Fruit fly (Drosophila melanogaster) whole organism, adult: ENCODE data around the gene Dip-B.

Experiments
- CG11617 ChIP-seq: fragments of 200-800 bp; sonication (Bioruptor generic); optimal IDR thresholded peaks from 2 replicates; lab custom pipeline; 2017; ENCODE audit warnings: mild to moderate bottlenecking, missing biosample characterization, missing genetic modification reagents, missing genetic modification characterization
- CG12768 ChIP-seq: fragments of 200-800 bp; sonication (Bioruptor generic); optimal IDR thresholded peaks from 2 replicates; lab custom pipeline; 2017; ENCODE audit warnings: missing biosample characterization, missing genetic modification characterization, mild to moderate bottlenecking, moderate library complexity, missing genetic modification reagents
- CG14711 ChIP-seq: fragments of 200-800 bp; sonication (Bioruptor generic); optimal IDR thresholded peaks from 2 replicates; lab custom pipeline; 2018; ENCODE audit warnings: missing biosample characterization, mild to moderate bottlenecking, missing genetic modification characterization, moderate library complexity
- CG1620 ChIP-seq: fragments of 200-800 bp; sonication (Bioruptor generic); optimal IDR thresholded peaks from 2 replicates; lab custom pipeline; 2016; ENCODE audit warnings: missing biosample characterization, missing genetic modification characterization
- CG33017 ChIP-seq: fragments of 200-800 bp; sonication (Bioruptor generic); optimal IDR thresholded peaks from 2 replicates; lab custom pipeline; 2018; ENCODE audit warnings: missing biosample characterization, mild to moderate bottlenecking, missing genetic modification characterization, moderate library complexity
- CG5204 ChIP-seq: fragments of 200-800 bp; sonication (Bioruptor generic); optimal IDR thresholded peaks from 2 replicates; lab custom pipeline; 2016; ENCODE audit warnings: missing biosample characterization, missing genetic modification characterization
- CG7045 ChIP-seq: fragments of 200-800 bp; sonication (Bioruptor generic); optimal IDR thresholded peaks from 2 replicates; lab custom pipeline; 2017; ENCODE audit warnings: missing biosample characterization, mild to moderate bottlenecking, missing genetic modification characterization
- CG7101 ChIP-seq: fragments of 200-800 bp; sonication (Bioruptor generic); optimal IDR thresholded peaks from 2 replicates; lab custom pipeline; 2018; ENCODE audit warnings: missing biosample characterization, mild to moderate bottlenecking, missing genetic modification characterization, moderate library complexity
- Clk ChIP-seq: fragments of 200-800 bp; sonication (Bioruptor generic); optimal IDR thresholded peaks from 2 replicates; lab custom pipeline; 2017; ENCODE audit warnings: missing biosample characterization, missing genetic modification characterization
- Crg-1 ChIP-seq: fragments of 200-800 bp; sonication (Bioruptor generic); optimal IDR thresholded peaks from 2 replicates; lab custom pipeline; 2016; ENCODE audit warnings: missing biosample characterization, missing genetic modification characterization
- Hr96 ChIP-seq: fragments of 200-800 bp; sonication (Bioruptor generic); optimal IDR thresholded peaks from 2 replicates; lab custom pipeline; 2016; ENCODE audit warnings: missing biosample characterization, missing genetic modification characterization
- Mnt ChIP-seq: fragments of 200-800 bp; sonication (Bioruptor generic); optimal IDR thresholded peaks from 2 replicates; lab custom pipeline; 2016; ENCODE audit warnings: missing biosample characterization, mild to moderate bottlenecking, missing genetic modification characterization
- bab1 ChIP-seq: fragments of 200-800 bp; sonication (Bioruptor generic); optimal IDR thresholded peaks from 3 replicates; lab custom pipeline; 2019; ENCODE audit warnings: missing biosample characterization, mild to moderate bottlenecking, missing genetic modification characterization, moderate library complexity
- cic ChIP-seq: fragments of 200-800 bp; sonication (Bioruptor generic); optimal IDR thresholded peaks from 2 replicates; lab custom pipeline; 2017; ENCODE audit warnings: missing biosample characterization, mild to moderate bottlenecking, missing genetic modification characterization, moderate library complexity
- cnc ChIP-seq, 2 experiments: fragments of >200 bp; optimal IDR thresholded peaks; 2 replicates each; lab custom pipeline; 2017
- kay ChIP-seq: fragments of 200-800 bp; sonication (Bioruptor generic); peaks from one replicate; lab custom pipeline; 2016; ENCODE audit warnings: missing biosample characterization, missing genetic modification characterization, borderline replicate concordance
- ovo ChIP-seq: fragments of 200-800 bp; sonication (Bioruptor generic); optimal IDR thresholded peaks from 2 replicates; lab custom pipeline; 2016; ENCODE audit warnings: missing biosample characterization, missing genetic modification characterization
- pad ChIP-seq: fragments of 200-800 bp; sonication (Bioruptor generic); optimal IDR thresholded peaks from 3 replicates; lab custom pipeline; 2017; ENCODE audit warnings: missing biosample characterization, missing genetic modification characterization, mild to moderate bottlenecking, moderate library complexity, missing genetic modification reagents
- tj ChIP-seq: fragments of 200-800 bp; sonication (Bioruptor generic); optimal IDR thresholded peaks from 3 replicates; lab custom pipeline; 2017; ENCODE audit warnings: missing biosample characterization, mild to moderate bottlenecking, missing genetic modification characterization, moderate library complexity
- toe ChIP-seq: fragments of 200-800 bp; sonication (Bioruptor generic); optimal IDR thresholded peaks from 2 replicates; lab custom pipeline; 2016; ENCODE audit warnings: missing biosample characterization, missing genetic modification characterization

Dip-B gene

dm6 chr3R:13788224-13788623, 6.1 kb downstream of the Dip-B start:
- no peak for TF ChIP-seq bab1 (GFP tag; lab: Kevin White, UChicago)
- TF ChIP-seq toe (GFP tag; lab: Kevin White, UChicago): no peak
- TF ChIP-seq CG12768 (GFP tag; lab: Kevin White, UChicago): no peak
- no peak for TF ChIP-seq ovo (GFP tag; lab: Kevin White, UChicago)
- no peak for TF ChIP-seq kay (GFP tag; lab: Kevin White, UChicago)
- TF ChIP-seq Hr96 (GFP tag; lab: Kevin White, UChicago): no peak
- no peak for TF ChIP-seq CG5204 (GFP tag; lab: Kevin White, UChicago)
- TF ChIP-seq cnc (optimal IDR thresholded peaks at IDR 0.05; lab: Kevin White, UChicago): no peak
- no peak for TF ChIP-seq CG1620 (GFP tag; lab: Kevin White, UChicago)

- no peak for TF ChIP-seq CG5204 (GFP tag; lab: Kevin White, UChicago)
- no peak for TF ChIP-seq CG1620 (GFP tag; lab: Kevin White, UChicago)
- TF ChIP-seq kay (GFP tag; lab: Kevin White, UChicago): no peak
- TF ChIP-seq CG33017 (tag; lab: Kevin White, UChicago): no peak
- TF ChIP-seq CG7045 (GFP tag; lab: Kevin White, UChicago): no peak
- TF ChIP-seq CG12768 (GFP tag; lab: Kevin White, UChicago): no peak
- no peak for TF ChIP-seq tj (GFP tag; lab: Kevin White, UChicago)
Observed at dm6 chr3R:13788672-13789071, 6.6 kb downstream of the Dip-B start.

DNA sequence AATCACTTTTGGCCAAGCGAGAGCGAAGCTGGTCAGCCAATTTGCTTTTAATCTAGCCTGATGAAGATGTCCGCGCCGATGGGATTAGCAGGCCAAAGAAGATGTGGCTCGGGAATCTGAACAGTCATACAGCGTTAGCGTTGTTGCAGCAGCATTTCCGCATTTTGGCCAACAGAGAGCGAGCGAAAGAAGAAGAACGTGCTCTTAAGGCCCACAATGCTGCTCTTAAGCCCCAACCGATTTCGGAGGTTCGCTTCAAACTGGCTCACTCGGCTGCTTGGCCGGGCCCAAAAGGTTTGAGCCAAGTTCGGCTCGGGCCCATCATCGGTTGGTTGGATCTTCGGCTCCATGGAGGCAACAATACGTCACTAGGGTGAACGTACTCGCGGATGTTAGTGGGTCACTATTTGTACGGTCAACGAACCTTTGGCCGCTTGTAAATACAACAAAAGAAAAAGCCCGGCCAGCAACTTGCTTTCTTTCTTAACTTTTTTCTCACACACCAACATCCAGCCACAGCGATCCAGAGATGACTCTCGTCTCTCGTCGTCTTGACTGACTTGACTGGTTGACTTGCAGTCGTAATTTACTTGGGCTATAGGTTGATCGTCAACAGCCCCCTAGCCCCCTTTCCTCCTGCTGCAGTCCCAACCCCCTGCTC, 7.7 kb downstream of the Dip-B start:
- no peak for TF ChIP-seq CG14711 (tag; lab: Kevin White, UChicago)
- TF ChIP-seq toe (GFP tag; lab: Kevin White, UChicago): no peak
- TF ChIP-seq CG7045 (GFP tag; lab: Kevin White, UChicago): no peak
- TF ChIP-seq ovo (GFP tag; lab: Kevin White, UChicago): no peak
- no peak for TF ChIP-seq cnc (optimal IDR thresholded peaks at IDR 0.05; lab: Kevin White, UChicago)
- no peak for TF ChIP-seq CG5204 (GFP tag; lab: Kevin White, UChicago)
- no peak for TF ChIP-seq Hr96 (GFP tag; lab: Kevin White, UChicago)
- no peak for TF ChIP-seq CG7101 (tag; lab: Kevin White, UChicago)
- no peak for TF ChIP-seq tj (GFP tag; lab: Kevin White, UChicago)
- no peak for TF ChIP-seq CG11617 (GFP tag; lab: Kevin White, UChicago)
- no peak for TF ChIP-seq bab1 (GFP tag; lab: Kevin White, UChicago)
- TF ChIP-seq Crg-1: no peak
- TF ChIP-seq Clk: no peak
- TF ChIP-seq pad: no peak

DNA sequence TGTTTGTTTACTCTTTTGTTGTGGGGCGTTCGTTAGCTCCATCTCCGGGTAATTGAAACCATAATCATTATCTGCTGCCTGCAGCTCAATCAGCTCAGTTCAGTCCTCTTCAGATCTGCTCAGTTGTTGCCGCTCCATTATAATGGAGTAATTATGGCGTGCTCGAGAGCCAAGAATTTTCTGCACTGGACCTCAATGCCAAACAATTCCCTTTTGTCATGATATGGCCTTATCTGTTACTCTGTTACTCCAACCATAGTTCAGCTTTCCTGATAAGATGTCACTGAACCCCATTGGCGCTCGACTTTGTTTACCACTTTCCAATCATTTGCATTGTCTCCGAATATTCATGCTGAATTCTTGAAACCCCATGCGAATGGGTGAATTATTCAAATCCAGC, 8.7 kb downstream of the Dip-B start:
- no peak for TF ChIP-seq Hr96 (GFP tag; lab: Kevin White, UChicago)

- TF ChIP-seq CG12768 (GFP tag; lab: Kevin White, UChicago) (no peak), Clk (no peak), tj (GFP tag; lab: Kevin White, UChicago) (no peak), Mnt (GFP tag; lab: Kevin White, UChicago) (no peak), CG33017 (tag; lab: Kevin White, UChicago) (no peak), CG14711 (tag; lab: Kevin White, UChicago) (no peak)
Observed at dm6 chr3R:13793105-13793978, 11.3 kb downstream of the Dip-B start.

- no peak for TF ChIP-seq CG14711 (tag; lab: Kevin White, UChicago)
- TF ChIP-seq Crg-1: no peak
- TF ChIP-seq Clk: no peak
- no peak for TF ChIP-seq CG33017 (tag; lab: Kevin White, UChicago)
- no peak for TF ChIP-seq Mnt (GFP tag; lab: Kevin White, UChicago)
- no peak for TF ChIP-seq ovo (GFP tag; lab: Kevin White, UChicago)
- no peak for TF ChIP-seq CG11617 (GFP tag; lab: Kevin White, UChicago)
- no peak for TF ChIP-seq cnc (optimal IDR thresholded peaks at IDR 0.05; lab: Kevin White, UChicago)
- TF ChIP-seq CG7045 (GFP tag; lab: Kevin White, UChicago): no peak
- TF ChIP-seq pad: no peak
- TF ChIP-seq toe (GFP tag; lab: Kevin White, UChicago): no peak
- TF ChIP-seq CG12768 (GFP tag; lab: Kevin White, UChicago): no peak
- TF ChIP-seq kay (GFP tag; lab: Kevin White, UChicago): no peak
- TF ChIP-seq CG1620 (GFP tag; lab: Kevin White, UChicago): no peak
- no peak for TF ChIP-seq tj (GFP tag; lab: Kevin White, UChicago)
- TF ChIP-seq CG5204 (GFP tag; lab: Kevin White, UChicago): no peak
- no peak for TF ChIP-seq Hr96 (GFP tag; lab: Kevin White, UChicago)
- TF ChIP-seq CG7101 (tag; lab: Kevin White, UChicago): no peak
- no peak for TF ChIP-seq cic (GFP tag; lab: Kevin White, UChicago)
Observed at dm6 chr3R:13793979-13794665, 12.0 kb downstream of the Dip-B start.
